Fruit fly (Drosophila melanogaster) whole organism, embryonic: ENCODE results near the gene Stim.

Source experiments
- Aef1 ChIP-seq: fragments of 200-800 bp; sonication (Bioruptor generic); IDR thresholded peaks from 3 replicates; pipeline ENCODE4 v1.3.6; 2022; ENCODE audit warnings: missing biosample characterization, missing genetic modification characterization
- Bteb2 ChIP-seq: fragments of 200-800 bp; sonication (Bioruptor generic); optimal IDR thresholded peaks from 2 replicates; lab custom pipeline; 2016; ENCODE audit warnings: missing biosample characterization, missing genetic modification characterization
- CG10267 ChIP-seq: fragments of 200-800 bp; sonication (Bioruptor generic); optimal IDR thresholded peaks from 2 replicates; lab custom pipeline; 2018; ENCODE audit warnings: missing biosample characterization, mild to moderate bottlenecking, missing genetic modification characterization, moderate library complexity
- CG10959 ChIP-seq: fragments of 200-800 bp; sonication (Bioruptor generic); IDR thresholded peaks from 2 replicates; pipeline ENCODE4 v1.3.6; 2022; ENCODE audit warnings: missing biosample characterization, missing genetic modification characterization
- CG11456 ChIP-seq: fragments of 200-800 bp; sonication (Bioruptor generic); IDR thresholded peaks from 3 replicates; pipeline ENCODE4 v1.3.6; 2022; ENCODE audit warnings: missing biosample characterization, missing genetic modification characterization
- CG1233 ChIP-seq: fragments of 200-800 bp; sonication (Bioruptor generic); optimal IDR thresholded peaks from 4 replicates; lab custom pipeline; 2018; ENCODE audit warnings: missing biosample characterization, mild to moderate bottlenecking, missing genetic modification characterization
- CG12391 ChIP-seq: fragments of 200-800 bp; sonication (Bioruptor generic); optimal IDR thresholded peaks from 3 replicates; lab custom pipeline; 2018; ENCODE audit warnings: missing biosample characterization, mild to moderate bottlenecking, missing genetic modification characterization, moderate library complexity
- CG12659 ChIP-seq: fragments of 200-800 bp; sonication (Bioruptor generic); optimal IDR thresholded peaks from 3 replicates; lab custom pipeline; 2017; ENCODE audit warnings: mild to moderate bottlenecking, missing biosample characterization, missing genetic modification reagents, missing genetic modification characterization
- CG13424 ChIP-seq: fragments of 200-800 bp; sonication (Bioruptor generic); optimal IDR thresholded peaks from 2 replicates; lab custom pipeline; 2019; ENCODE audit warnings: missing biosample characterization, mild to moderate bottlenecking, missing genetic modification characterization, moderate library complexity
- CG13775 ChIP-seq: fragments of 200-800 bp; sonication (Bioruptor generic); optimal IDR thresholded peaks from 3 replicates; lab custom pipeline; 2017; ENCODE audit warnings: missing biosample characterization, mild to moderate bottlenecking, missing genetic modification characterization
- CG14710 ChIP-seq: fragments of 200-800 bp; sonication (Bioruptor generic); optimal IDR thresholded peaks from 3 replicates; lab custom pipeline; 2019; ENCODE audit warnings: missing biosample characterization, mild to moderate bottlenecking, missing genetic modification characterization, moderate library complexity
- CG1529 ChIP-seq: fragments of 200-800 bp; sonication (Bioruptor generic); optimal IDR thresholded peaks from 3 replicates; lab custom pipeline; 2018; ENCODE audit warnings: missing biosample characterization, missing genetic modification characterization
- CG17912 ChIP-seq: fragments of 200-800 bp; sonication (Bioruptor generic); optimal IDR thresholded peaks from 2 replicates; lab custom pipeline; 2018; ENCODE audit warnings: missing biosample characterization, mild to moderate bottlenecking, missing genetic modification characterization
- CG2129 ChIP-seq: fragments of 200-800 bp; sonication (Bioruptor generic); IDR thresholded peaks from 2 replicates; pipeline ENCODE4 v1.3.6; 2022; ENCODE audit warnings: missing biosample characterization, missing genetic modification characterization; ENCODE audit not compliant: partially characterized antibody
- CG43689 ChIP-seq: fragments of 200-800 bp; sonication (Bioruptor generic); IDR thresholded peaks from 2 replicates; pipeline ENCODE4 v1.3.6; 2022; ENCODE audit warnings: missing biosample characterization, missing genetic modification characterization
- CG7271 ChIP-seq: fragments of 200-800 bp; sonication (Bioruptor generic); optimal IDR thresholded peaks from 2 replicates; lab custom pipeline; 2018; ENCODE audit warnings: missing biosample characterization, mild to moderate bottlenecking, missing genetic modification characterization, moderate library complexity
- CG7839 ChIP-seq: fragments of 200-800 bp; sonication (Bioruptor generic); optimal IDR thresholded peaks from 3 replicates; lab custom pipeline; 2018; ENCODE audit warnings: missing biosample characterization, mild to moderate bottlenecking, missing genetic modification characterization, moderate library complexity
- CG8290 ChIP-seq, 3 experiments: fragments of 200-800 bp; sonication (Bioruptor generic); optimal IDR thresholded peaks; 2 replicates each; lab custom pipeline; 2016 to 2019; ENCODE audit warnings: missing biosample characterization in 3 of 3, missing genetic modification characterization in 3 of 3, mild to moderate bottlenecking in 2 of 3, moderate library complexity in 1 of 3
- Dfd ChIP-seq, 2 experiments: fragments of >200 bp; optimal IDR thresholded peaks; 2 replicates each; lab custom pipeline; 2017; ENCODE audit warnings: missing biosample characterization in 2 of 2, missing genetic modification characterization in 2 of 2
- Doc2 ChIP-seq: fragments of 200-800 bp; sonication (Bioruptor generic); IDR thresholded peaks from 2 replicates; pipeline ENCODE4 v1.3.6; 2022; ENCODE audit warnings: missing biosample characterization, missing genetic modification characterization
- E2f1 ChIP-seq: fragments of 200-800 bp; sonication (Bioruptor generic); IDR thresholded peaks from 2 replicates; pipeline ENCODE4 v1.3.6; 2022; ENCODE audit warnings: missing biosample characterization, missing genetic modification characterization
- Fer2 ChIP-seq: fragments of 200-800 bp; sonication (Bioruptor generic); optimal IDR thresholded peaks from 2 replicates; lab custom pipeline; 2018; ENCODE audit warnings: missing biosample characterization, mild to moderate bottlenecking, missing genetic modification characterization, moderate library complexity
- H2.0 ChIP-seq: fragments of 200-800 bp; sonication (Bioruptor generic); IDR thresholded peaks from 2 replicates; pipeline ENCODE4 v1.3.6; 2022; ENCODE audit warnings: missing biosample characterization, missing genetic modification characterization
- HLH54F ChIP-seq: fragments of 200-800 bp; sonication (Bioruptor generic); optimal IDR thresholded peaks from 3 replicates; lab custom pipeline; 2016; ENCODE audit warnings: missing biosample characterization, missing genetic modification characterization
- Lpt ChIP-seq: fragments of >200 bp; optimal IDR thresholded peaks from 2 replicates; lab custom pipeline; 2018; ENCODE audit warnings: missing biosample characterization, missing genetic modification characterization
- MTF-1 ChIP-seq: fragments of 200-800 bp; sonication (Bioruptor generic); optimal IDR thresholded peaks from 2 replicates; lab custom pipeline; 2018; ENCODE audit warnings: missing biosample characterization, mild to moderate bottlenecking, missing genetic modification characterization, borderline replicate concordance
- Myb ChIP-seq: fragments of 200-800 bp; sonication (Bioruptor generic); optimal IDR thresholded peaks from 2 replicates; lab custom pipeline; 2016; ENCODE audit warnings: missing biosample characterization, missing genetic modification characterization
- NC2β ChIP-seq: fragments of 200-800 bp; sonication (Bioruptor generic); optimal IDR thresholded peaks from 2 replicates; lab custom pipeline; 2016; ENCODE audit warnings: missing biosample characterization, missing genetic modification characterization
- NfI ChIP-seq: fragments of 200-800 bp; sonication (Bioruptor generic); optimal IDR thresholded peaks from 3 replicates; lab custom pipeline; 2018; ENCODE audit warnings: missing biosample characterization, mild to moderate bottlenecking, missing genetic modification characterization, moderate library complexity
- PHDP ChIP-seq: fragments of 200-800 bp; sonication (Bioruptor generic); optimal IDR thresholded peaks from 3 replicates; lab custom pipeline; 2018; ENCODE audit warnings: missing biosample characterization, mild to moderate bottlenecking, missing genetic modification characterization, moderate library complexity
- Ptx1 ChIP-seq: fragments of 200-800 bp; sonication (Bioruptor generic); IDR thresholded peaks from 2 replicates; pipeline ENCODE4 v1.3.6; 2022; ENCODE audit warnings: missing biosample characterization, missing genetic modification characterization
- Rx ChIP-seq: fragments of 200-800 bp; sonication (Bioruptor generic); IDR thresholded peaks from 2 replicates; pipeline ENCODE4 v1.3.6; 2022; ENCODE audit warnings: missing biosample characterization, missing genetic modification characterization
- Spps ChIP-seq: fragments of 200-800 bp; sonication (Bioruptor generic); optimal IDR thresholded peaks from 2 replicates; lab custom pipeline; 2018; ENCODE audit warnings: missing biosample characterization, mild to moderate bottlenecking, missing genetic modification characterization
- az2 ChIP-seq: fragments of 200-800 bp; sonication (Bioruptor generic); optimal IDR thresholded peaks from 3 replicates; lab custom pipeline; 2016; ENCODE audit warnings: missing biosample characterization, missing genetic modification characterization
- chm ChIP-seq: fragments of 200-800 bp; sonication (Bioruptor generic); IDR thresholded peaks from 2 replicates; pipeline ENCODE4 v1.3.6; 2022; ENCODE audit warnings: missing biosample characterization, missing genetic modification characterization
- dati ChIP-seq: fragments of 200-800 bp; sonication (Bioruptor generic); IDR thresholded peaks from 2 replicates; pipeline ENCODE4 v1.3.6; 2022; ENCODE audit warnings: missing biosample characterization, missing genetic modification characterization
- dimm ChIP-seq: fragments of 200-800 bp; sonication (Bioruptor generic); IDR thresholded peaks from 2 replicates; pipeline ENCODE4 v1.3.6; 2022; ENCODE audit warnings: missing biosample characterization, missing genetic modification characterization
- gsb-n ChIP-seq: fragments of 200-800 bp; sonication (Bioruptor generic); optimal IDR thresholded peaks from 3 replicates; lab custom pipeline; 2018; ENCODE audit warnings: missing biosample characterization, mild to moderate bottlenecking, missing genetic modification characterization
- kah ChIP-seq: fragments of 200-800 bp; sonication (Bioruptor generic); optimal IDR thresholded peaks from 2 replicates; lab custom pipeline; 2018; ENCODE audit warnings: missing biosample characterization, mild to moderate bottlenecking, missing genetic modification characterization
- maf-S ChIP-seq: fragments of 200-800 bp; sonication (Bioruptor generic); optimal IDR thresholded peaks from 2 replicates; lab custom pipeline; 2016; ENCODE audit warnings: missing biosample characterization, missing genetic modification characterization
- nerfin-2 ChIP-seq: fragments of 200-800 bp; sonication (Bioruptor generic); IDR thresholded peaks from 2 replicates; pipeline ENCODE4 v1.3.6; 2022; ENCODE audit warnings: missing biosample characterization, missing genetic modification characterization; ENCODE audit not compliant: partially characterized antibody
- pros ChIP-seq: fragments of 200-800 bp; sonication (Bioruptor generic); optimal IDR thresholded peaks from 3 replicates; lab custom pipeline; 2019; ENCODE audit warnings: missing biosample characterization, mild to moderate bottlenecking, missing genetic modification characterization, moderate library complexity
- sd ChIP-seq: fragments of 200-800 bp; sonication (Bioruptor generic); optimal IDR thresholded peaks from 3 replicates; lab custom pipeline; 2018; ENCODE audit warnings: missing biosample characterization, mild to moderate bottlenecking, missing genetic modification characterization, moderate library complexity
- seq ChIP-seq: fragments of 200-800 bp; sonication (Bioruptor generic); IDR thresholded peaks from 2 replicates; pipeline ENCODE4 v1.3.6; 2022; ENCODE audit warnings: missing biosample characterization, missing genetic modification characterization
- shn ChIP-seq: fragments of 200-800 bp; sonication (Bioruptor generic); optimal IDR thresholded peaks from 3 replicates; lab custom pipeline; 2016; ENCODE audit warnings: missing biosample characterization, missing genetic modification characterization
- vvl ChIP-seq: fragments of 200-800 bp; sonication (Bioruptor generic); IDR thresholded peaks from 2 replicates; pipeline ENCODE4 v1.3.6; 2022; ENCODE audit warnings: missing biosample characterization, missing genetic modification characterization
- wor ChIP-seq: fragments of 200-800 bp; sonication (Bioruptor generic); IDR thresholded peaks from 2 replicates; pipeline ENCODE4 v1.3.6; 2022; ENCODE audit warnings: missing biosample characterization, missing genetic modification characterization
- zf30C ChIP-seq: fragments of 200-800 bp; sonication (Bioruptor generic); optimal IDR thresholded peaks from 3 replicates; lab custom pipeline; 2018; ENCODE audit warnings: missing biosample characterization, mild to moderate bottlenecking, missing genetic modification characterization

Stim gene

dm6 chrX:15944735-15945323 is 4.6 kb upstream of the Stim start, which contains the start of gene Rrp47 (continued):
- no peak for TF ChIP-seq CG7839 (tag; lab: Kevin White, UChicago)
- no peak for TF ChIP-seq Aef1
- TF ChIP-seq zf30C (GFP tag; lab: Kevin White, UChicago), result no peak
- TF ChIP-seq CG7271 (tag; lab: Kevin White, UChicago), result no peak
- no peak for TF ChIP-seq CG10959 (GFP tag; lab: Robert Waterston, UW)
- no peak for TF ChIP-seq CG13775 (GFP tag; lab: Kevin White, UChicago)
- TF ChIP-seq Dfd (GFP tag; optimal IDR thresholded peaks at IDR 0.05; lab: Kevin White, UChicago), result no peak
- no peak for TF ChIP-seq vvl
- no peak for TF ChIP-seq Bteb2 (GFP tag; lab: Kevin White, UChicago)
- no peak for TF ChIP-seq pros (GFP tag; lab: Kevin White, UChicago)
- TF ChIP-seq sd (tag; lab: Kevin White, UChicago), result no peak
- no peak for TF ChIP-seq Doc2 (GFP tag; lab: Robert Waterston, UW)
- no peak for TF ChIP-seq CG1233 (GFP tag; lab: Kevin White, UChicago)
- no peak for TF ChIP-seq wor (GFP tag; lab: Robert Waterston, UW)
- no peak for TF ChIP-seq nerfin-2 (GFP tag; lab: Robert Waterston, UW)
- TF ChIP-seq PHDP (tag; lab: Kevin White, UChicago), result no peak
- no peak for TF ChIP-seq dimm (GFP tag; lab: Robert Waterston, UW)
- no peak for TF ChIP-seq CG43689
- TF ChIP-seq CG1529 (GFP tag; lab: Kevin White, UChicago), result no peak
- peak; percentile 39 for TF ChIP-seq CG12659
- TF ChIP-seq CG12391, result no peak
- no peak for TF ChIP-seq gsb-n (tag; lab: Kevin White, UChicago)
- TF ChIP-seq dati, result no peak
- TF ChIP-seq az2 (GFP tag; lab: Kevin White, UChicago), result no peak
- no peak for TF ChIP-seq NfI (GFP tag; lab: Kevin White, UChicago)
- no peak for TF ChIP-seq kah
- TF ChIP-seq H2.0 (GFP tag; lab: Robert Waterston, UW), result no peak
- no peak for TF ChIP-seq CG17912 (GFP tag; lab: Kevin White, UChicago)
- TF ChIP-seq Myb (GFP tag; lab: Kevin White, UChicago), result peak; percentile 4
- TF ChIP-seq MTF-1, result no peak
- TF ChIP-seq HLH54F (GFP tag; lab: Kevin White, UChicago), result no peak
- no peak for TF ChIP-seq NC2β (GFP tag; lab: Kevin White, UChicago)
- no peak for TF ChIP-seq Ptx1 (GFP tag; lab: Robert Waterston, UW)
- TF ChIP-seq shn, result no peak
- TF ChIP-seq E2f1 (GFP tag; lab: Robert Waterston, UW), result no peak
- TF ChIP-seq Lpt (GFP tag; lab: Kevin White, UChicago), result no peak
- no peak for TF ChIP-seq Spps
- TF ChIP-seq chm (GFP tag; lab: Robert Waterston, UW), result no peak
- no peak for TF ChIP-seq CG13424
- peak; percentile 5 for TF ChIP-seq CG8290 (GFP tag; optimal IDR thresholded peaks at IDR 0.05; lab: Kevin White, UChicago)
- TF ChIP-seq CG8290 (tag; optimal IDR thresholded peaks at IDR 0.05; lab: Kevin White, UChicago), result no peak
- TF ChIP-seq CG2129 (GFP tag; lab: Robert Waterston, UW), result no peak
- TF ChIP-seq seq (GFP tag; lab: Robert Waterston, UW), result no peak
- TF ChIP-seq CG14710, result peak; percentile 6
- peak; percentile 12 for TF ChIP-seq CG10267 (tag; lab: Kevin White, UChicago)
- TF ChIP-seq Fer2, result no peak
- no peak for TF ChIP-seq maf-S (GFP tag; lab: Kevin White, UChicago)
- TF ChIP-seq Rx (GFP tag; lab: Robert Waterston, UW), result no peak
- no peak for TF ChIP-seq CG11456 (GFP tag; lab: Robert Waterston, UW)
